Worm (Caenorhabditis elegans) whole organism, L1 larva: ENCODE results near the gene rde-8.

ENCODE experiments used
- C34B4.2 ChIP-seq: sonication (generic microtip); optimal IDR thresholded peaks from 2 replicates; lab custom pipeline; 2017; ENCODE audit warnings: mild to moderate bottlenecking, missing genetic modification characterization, missing compliant biosample characterization
- F16B12.6 ChIP-seq: fragments of 150-350 bp; optimal IDR thresholded peaks from 2 replicates; lab custom pipeline; 2014; ENCODE audit warnings: missing biosample characterization, missing genetic modification characterization
- Y116A8C.19 ChIP-seq: sonication (generic microtip); optimal IDR thresholded peaks from 2 replicates; lab custom pipeline; 2016; ENCODE audit warnings: missing compliant biosample characterization, missing genetic modification characterization, borderline replicate concordance
- alr-1 ChIP-seq: fragments of 200-800 bp; sonication (Bioruptor generic); optimal IDR thresholded peaks from 2 replicates; lab custom pipeline; 2018; ENCODE audit warnings: borderline replicate concordance, mild to moderate bottlenecking, missing genetic modification characterization, missing compliant biosample characterization
- aly-2 ChIP-seq: fragments of 150-350 bp; optimal IDR thresholded peaks from 2 replicates; lab custom pipeline; 2014; ENCODE audit warnings: missing biosample characterization, missing genetic modification characterization
- blmp-1 ChIP-seq: fragments of 150-350 bp; optimal IDR thresholded peaks from 2 replicates; lab custom pipeline; 2014; ENCODE audit warnings: missing biosample characterization, missing genetic modification characterization
- ceh-63 ChIP-seq: fragments of 200-800 bp; sonication (Bioruptor generic); optimal IDR thresholded peaks from 2 replicates; lab custom pipeline; 2018; ENCODE audit warnings: mild to moderate bottlenecking, missing genetic modification characterization, missing compliant biosample characterization
- ceh-8 ChIP-seq: fragments of 200-800 bp; sonication (Bioruptor generic); optimal IDR thresholded peaks from 2 replicates; lab custom pipeline; 2018; ENCODE audit warnings: mild to moderate bottlenecking, missing genetic modification characterization, moderate library complexity, missing compliant biosample characterization
- ces-1 ChIP-seq: fragments of 150-350 bp; optimal IDR thresholded peaks from 2 replicates; lab custom pipeline; 2014; ENCODE audit warnings: missing biosample characterization, missing genetic modification reagents, missing genetic modification characterization
- dpl-1 ChIP-seq, 3 experiments: fragments of 150-350 bp in 2 of 3; sonication (generic microtip) in 1 of 3; optimal IDR thresholded peaks; 2 replicates each; lab custom pipeline; 2014 to 2017; ENCODE audit warnings: missing biosample characterization in 3 of 3, missing genetic modification characterization in 3 of 3, missing genetic modification reagents in 3 of 3
- dsc-1 ChIP-seq: sonication (generic microtip); optimal IDR thresholded peaks from 2 replicates; lab custom pipeline; 2016; ENCODE audit warnings: mild to moderate bottlenecking, missing genetic modification characterization, missing compliant biosample characterization
- efl-1 ChIP-seq, 4 experiments: fragments of 150-350 bp; optimal IDR thresholded peaks in 3 of 4; peaks in 1 of 4; 1 replicate in 1 of 4; 2 replicates in 3 of 4; lab custom pipeline; 2014; ENCODE audit warnings: missing biosample characterization in 2 of 4, missing genetic modification characterization in 2 of 4, missing genetic modification reagents in 2 of 4
- egl-13 ChIP-seq: sonication (generic microtip); optimal IDR thresholded peaks from 2 replicates; lab custom pipeline; 2016; ENCODE audit warnings: missing genotype, missing genetic modification reagents, missing genetic modification characterization, missing compliant biosample characterization
- elt-2 ChIP-seq: sonication (generic microtip); optimal IDR thresholded peaks from 2 replicates; lab custom pipeline; 2016; ENCODE audit warnings: missing genetic modification characterization, mild to moderate bottlenecking, inconsistent platforms, missing compliant biosample characterization, missing genetic modification reagents
- elt-3 ChIP-seq, 6 experiments: fragments of 150-350 bp in 1 of 6; sonication (generic microtip); optimal IDR thresholded peaks; 2 replicates each; lab custom pipeline; 2017 to 2018; ENCODE audit warnings: missing biosample characterization in 6 of 6, missing genetic modification characterization in 6 of 6, inconsistent platforms in 1 of 6
- ets-5 ChIP-seq: fragments of 200-800 bp; sonication (Bioruptor generic); IDR thresholded peaks from 2 replicates; pipeline ENCODE4 v1.3.6; 2022; ENCODE audit warnings: missing genetic modification characterization, missing compliant biosample characterization
- fkh-4 ChIP-seq: sonication (generic microtip); optimal IDR thresholded peaks from 2 replicates; lab custom pipeline; 2016; ENCODE audit warnings: missing compliant biosample characterization, missing genetic modification characterization, borderline replicate concordance
- fkh-8 ChIP-seq: sonication (generic microtip); optimal IDR thresholded peaks from 2 replicates; lab custom pipeline; 2016; ENCODE audit warnings: mild to moderate bottlenecking, missing genetic modification characterization, missing compliant biosample characterization
- hlh-17 ChIP-seq: fragments of 200-800 bp; sonication (Bioruptor generic); optimal IDR thresholded peaks from 2 replicates; lab custom pipeline; 2018; ENCODE audit warnings: missing genetic modification characterization, mild to moderate bottlenecking, missing compliant biosample characterization, moderate library complexity, borderline replicate concordance
- hlh-4 ChIP-seq: sonication (generic microtip); optimal IDR thresholded peaks from 2 replicates; lab custom pipeline; 2016; ENCODE audit warnings: mild to moderate bottlenecking, missing genetic modification characterization, missing compliant biosample characterization
- hpl-2 ChIP-seq: fragments of 150-350 bp; optimal IDR thresholded peaks from 2 replicates; lab custom pipeline; 2014; ENCODE audit warnings: missing biosample characterization, missing genetic modification reagents, missing genetic modification characterization
- irx-1 ChIP-seq: sonication (generic microtip); optimal IDR thresholded peaks from 2 replicates; lab custom pipeline; 2016; ENCODE audit warnings: missing genetic modification characterization, missing compliant biosample characterization
- jun-1 ChIP-seq: fragments of 150-350 bp; optimal IDR thresholded peaks from 2 replicates; lab custom pipeline; 2014; ENCODE audit warnings: missing biosample characterization, missing genetic modification reagents, missing genetic modification characterization
- lin-15B ChIP-seq: fragments of 150-350 bp; sonication (generic microtip); optimal IDR thresholded peaks from 3 replicates; lab custom pipeline; 2014; ENCODE audit warnings: missing biosample characterization, missing genetic modification characterization
- lsy-2 ChIP-seq, 2 experiments: fragments of 150-350 bp; optimal IDR thresholded peaks; 2 replicates each; lab custom pipeline; 2014; ENCODE audit warnings: missing biosample characterization in 2 of 2, missing genetic modification characterization in 2 of 2
- mab-9 ChIP-seq: fragments of 200-800 bp; sonication (Bioruptor generic); IDR thresholded peaks from 2 replicates; pipeline ENCODE4 v1.3.6; 2022; ENCODE audit warnings: missing genetic modification reagents, missing genetic modification characterization, missing compliant biosample characterization
- mdl-1 ChIP-seq, 2 experiments: fragments of 150-350 bp; optimal IDR thresholded peaks; 2 replicates each; lab custom pipeline; 2014 to 2017; ENCODE audit warnings: missing biosample characterization in 2 of 2, missing genetic modification characterization in 2 of 2, inconsistent platforms in 1 of 2
- mef-2 ChIP-seq: fragments of 150-350 bp; optimal IDR thresholded peaks from 2 replicates; lab custom pipeline; 2014; ENCODE audit warnings: missing biosample characterization, missing genetic modification characterization
- nhr-11 ChIP-seq: fragments of 150-350 bp; optimal IDR thresholded peaks from 2 replicates; lab custom pipeline; 2014; ENCODE audit warnings: missing biosample characterization, missing genetic modification characterization
- nhr-20 ChIP-seq: sonication (generic microtip); optimal IDR thresholded peaks from 2 replicates; lab custom pipeline; 2016; ENCODE audit warnings: mild to moderate bottlenecking, missing genetic modification characterization, missing compliant biosample characterization
- nhr-28 ChIP-seq: fragments of 150-350 bp; optimal IDR thresholded peaks from 2 replicates; lab custom pipeline; 2014; ENCODE audit warnings: missing biosample characterization, missing genetic modification characterization
- nhr-71 ChIP-seq: sonication (generic microtip); optimal IDR thresholded peaks from 2 replicates; lab custom pipeline; 2016; ENCODE audit warnings: mild to moderate bottlenecking, missing genetic modification characterization, moderate library complexity, missing compliant biosample characterization
- nhr-77 ChIP-seq: fragments of 150-350 bp; optimal IDR thresholded peaks from 2 replicates; lab custom pipeline; 2014; ENCODE audit warnings: missing biosample characterization, missing genetic modification characterization
- nhr-84 ChIP-seq: sonication (generic microtip); optimal IDR thresholded peaks from 2 replicates; lab custom pipeline; 2017; ENCODE audit warnings: missing biosample characterization, missing genetic modification characterization
- nhr-85 ChIP-seq: sonication (generic microtip); peaks from one replicate; lab custom pipeline; 2016; ENCODE audit warnings: missing genetic modification characterization, inconsistent platforms, missing compliant biosample characterization
- rnt-1 ChIP-seq: sonication (generic microtip); optimal IDR thresholded peaks from 2 replicates; lab custom pipeline; 2016; ENCODE audit warnings: mild to moderate bottlenecking, missing genetic modification characterization, moderate library complexity, missing compliant biosample characterization
- skn-1 ChIP-seq: fragments of 150-350 bp; optimal IDR thresholded peaks from 2 replicates; lab custom pipeline; 2014; ENCODE audit warnings: missing biosample characterization, missing genetic modification characterization
- snu-23 ChIP-seq: sonication (generic microtip); optimal IDR thresholded peaks from 2 replicates; lab custom pipeline; 2016; ENCODE audit warnings: missing genetic modification characterization, missing compliant biosample characterization
- sox-4 ChIP-seq: sonication (generic microtip); optimal IDR thresholded peaks from 2 replicates; lab custom pipeline; 2016; ENCODE audit warnings: missing genetic modification characterization, missing compliant biosample characterization
- sup-37 ChIP-seq: fragments of 200-800 bp; sonication (Bioruptor generic); optimal IDR thresholded peaks from 2 replicates; lab custom pipeline; 2018; ENCODE audit warnings: mild to moderate bottlenecking, missing genetic modification characterization, missing compliant biosample characterization
- swsn-7 ChIP-seq: sonication (generic microtip); optimal IDR thresholded peaks from 2 replicates; lab custom pipeline; 2016; ENCODE audit warnings: missing genetic modification characterization, missing compliant biosample characterization
- tlp-1 ChIP-seq: fragments of 150-350 bp; optimal IDR thresholded peaks from 2 replicates; lab custom pipeline; 2014; ENCODE audit warnings: missing biosample characterization, missing genetic modification characterization
- unc-130 ChIP-seq: fragments of 150-350 bp; optimal IDR thresholded peaks from 2 replicates; lab custom pipeline; 2017; ENCODE audit warnings: missing biosample characterization, missing genetic modification characterization, inconsistent platforms
- unc-30 ChIP-seq: sonication (generic microtip); optimal IDR thresholded peaks from 2 replicates; lab custom pipeline; 2017; ENCODE audit warnings: missing biosample characterization, missing genetic modification characterization
- unc-98 ChIP-seq: fragments of 200-800 bp; sonication (Bioruptor generic); IDR thresholded peaks from 2 replicates; pipeline ENCODE4 v1.3.6; 2022; ENCODE audit warnings: missing genetic modification characterization, missing compliant biosample characterization
- vab-15 ChIP-seq: sonication (generic microtip); optimal IDR thresholded peaks from 2 replicates; lab custom pipeline; 2017; ENCODE audit warnings: missing genotype, mild to moderate bottlenecking, missing genetic modification characterization, missing compliant biosample characterization
- zip-4 ChIP-seq: fragments of 200-800 bp; sonication (Bioruptor generic); optimal IDR thresholded peaks from 2 replicates; lab custom pipeline; 2018; ENCODE audit warnings: mild to moderate bottlenecking, missing genetic modification characterization, moderate library complexity, missing compliant biosample characterization
- ztf-4 ChIP-seq: fragments of 150-350 bp; optimal IDR thresholded peaks from 2 replicates; lab custom pipeline; 2014; ENCODE audit warnings: missing biosample characterization, missing genetic modification characterization

The rde-8 gene

ce11 chrIV:7094216-7094758 lies 8.8 kb downstream of the rde-8 start, which contains the start of gene deb-1:
Gene deb-1, minus strand, starts transcription at chrIV:7094266.
- TF ChIP-seq elt-2 (tag; lab: Kevin White, UChicago) (peak; percentile 43), efl-1 (optimal IDR thresholded peaks at IDR 0.05; lab: Kevin White, UChicago) (no peak), efl-1 (GFP tag; optimal IDR thresholded peaks at IDR 0.05 in 1 of 2; lab: Kevin White, UChicago) (peak in 1 of 2 experiments; percentile 42), mdl-1 (tag; optimal IDR thresholded peaks at IDR 0.05; lab: Kevin White, UChicago) (no peak)

ce11 chrIV:7084632-7085160 lies 18.4 kb downstream of the rde-8 start, which contains the start of gene rps-4:
Gene rps-4, minus strand, starts transcription at chrIV:7084682.
- no peak for TF ChIP-seq alr-1
- peak; percentile 91 to 95 for TF ChIP-seq lsy-2 (tag; optimal IDR thresholded peaks at IDR 0.05; lab: Kevin White, UChicago)
- TF ChIP-seq skn-1 (tag; lab: Kevin White, UChicago): peak; percentile 92
- no peak for TF ChIP-seq ces-1 (GFP tag; lab: Kevin White, UChicago)
- peak; percentile 86 for TF ChIP-seq nhr-77 (tag; lab: Kevin White, UChicago)
- peak; percentile 82 to 87 (median 83) for TF ChIP-seq dpl-1 (GFP tag; optimal IDR thresholded peaks at IDR 0.05; lab: Kevin White, UChicago)
- TF ChIP-seq sup-37 (GFP tag; lab: Kevin White, UChicago): peak; percentile 72
- peak; percentile 80 for TF ChIP-seq dsc-1
- no peak for TF ChIP-seq tlp-1 (tag; lab: Kevin White, UChicago)
- no peak for TF ChIP-seq Y116A8C.19
- TF ChIP-seq nhr-85: peak; percentile 90
- TF ChIP-seq unc-130 (tag; lab: Kevin White, UChicago): peak; percentile 81
- peak; percentile 26 for TF ChIP-seq fkh-4 (tag; lab: Kevin White, UChicago)
- no peak for TF ChIP-seq ets-5 (GFP tag; lab: Robert Waterston, UW)
- TF ChIP-seq unc-30 (tag; lab: Kevin White, UChicago): no peak
- peak; percentile 94 for TF ChIP-seq rnt-1
- peak; percentile 78 for TF ChIP-seq irx-1
- peak; percentile 82 for TF ChIP-seq egl-13 (tag; lab: Kevin White, UChicago)
- peak; percentile 98 for TF ChIP-seq lin-15B (tag; lab: Kevin White, UChicago)
- TF ChIP-seq ceh-8 (GFP tag; lab: Kevin White, UChicago): peak; percentile 74
- TF ChIP-seq C34B4.2 (tag; lab: Kevin White, UChicago): no peak
- TF ChIP-seq nhr-28 (tag; lab: Kevin White, UChicago): no peak
- peak; percentile 45 for TF ChIP-seq zip-4 (GFP tag; lab: Kevin White, UChicago)
- TF ChIP-seq swsn-7 (tag; lab: Kevin White, UChicago): peak; percentile 91
- peak; percentile 65 for TF ChIP-seq nhr-11 (tag; lab: Kevin White, UChicago)
- no peak for TF ChIP-seq mab-9 (GFP tag; lab: Robert Waterston, UW)
- TF ChIP-seq efl-1 (optimal IDR thresholded peaks at IDR 0.05; lab: Kevin White, UChicago): peak; percentile 88 to 91
- peak; percentile 83 to 97 for TF ChIP-seq efl-1 (GFP tag; optimal IDR thresholded peaks at IDR 0.05 in 1 of 2; lab: Kevin White, UChicago)
- peak; percentile 34; the same call in 1 of the 2 replicates for TF ChIP-seq unc-98 (GFP tag; lab: Robert Waterston, UW)
- peak; percentile 85 for TF ChIP-seq hpl-2 (GFP tag; lab: Kevin White, UChicago)
- peak; percentile 95 for TF ChIP-seq snu-23 (GFP tag; lab: Kevin White, UChicago)
- peak; percentile 75 for TF ChIP-seq elt-2 (tag; lab: Kevin White, UChicago)
- peak; percentile 51 for TF ChIP-seq mef-2 (tag; lab: Kevin White, UChicago)
- no peak for TF ChIP-seq vab-15 (tag; lab: Kevin White, UChicago)
- TF ChIP-seq sox-4: peak; percentile 70
- TF ChIP-seq elt-3 (tag; optimal IDR thresholded peaks at IDR 0.05; lab: Kevin White, UChicago): peak in 3 of 6 experiments; percentile 24 to 95 (median 72)
- TF ChIP-seq fkh-8 (tag; lab: Kevin White, UChicago): peak; percentile 90
- peak; percentile 23 for TF ChIP-seq aly-2 (tag; lab: Kevin White, UChicago)
- peak; percentile 69 for TF ChIP-seq blmp-1 (tag; lab: Kevin White, UChicago)
- TF ChIP-seq ceh-63 (GFP tag; lab: Kevin White, UChicago): no peak
- TF ChIP-seq hlh-17: no peak
- peak; percentile 93 for TF ChIP-seq nhr-20 (tag; lab: Kevin White, UChicago)
- TF ChIP-seq nhr-84 (tag; lab: Kevin White, UChicago): no peak
- TF ChIP-seq ztf-4 (tag; lab: Kevin White, UChicago): peak; percentile 54
- TF ChIP-seq jun-1 (tag; lab: Kevin White, UChicago): peak; percentile 75
- peak; percentile 65 for TF ChIP-seq F16B12.6 (tag; lab: Kevin White, UChicago)
- TF ChIP-seq hlh-4: no peak
- TF ChIP-seq nhr-71 (tag; lab: Kevin White, UChicago): peak; percentile 95
